Worm (Caenorhabditis elegans) whole organism, L1 larva: ENCODE measurements around the gene nhr-253.

Experiments
- Y116A8C.19 ChIP-seq: sonication (generic microtip); optimal IDR thresholded peaks from 2 replicates; lab custom pipeline; 2016; ENCODE audit warnings: missing compliant biosample characterization, missing genetic modification characterization, borderline replicate concordance
- alr-1 ChIP-seq: fragments of 200-800 bp; sonication (Bioruptor generic); optimal IDR thresholded peaks from 2 replicates; lab custom pipeline; 2018; ENCODE audit warnings: borderline replicate concordance, mild to moderate bottlenecking, missing genetic modification characterization, missing compliant biosample characterization
- aly-2 ChIP-seq: fragments of 150-350 bp; optimal IDR thresholded peaks from 2 replicates; lab custom pipeline; 2014; ENCODE audit warnings: missing biosample characterization, missing genetic modification characterization
- ceh-8 ChIP-seq: fragments of 200-800 bp; sonication (Bioruptor generic); optimal IDR thresholded peaks from 2 replicates; lab custom pipeline; 2018; ENCODE audit warnings: mild to moderate bottlenecking, missing genetic modification characterization, moderate library complexity, missing compliant biosample characterization
- lin-39 ChIP-seq: fragments of 150-350 bp; optimal IDR thresholded peaks from 2 replicates; lab custom pipeline; 2014; ENCODE audit warnings: missing biosample characterization, missing genetic modification reagents, missing genetic modification characterization
- lsy-2 ChIP-seq, 2 experiments: fragments of 150-350 bp; optimal IDR thresholded peaks; 2 replicates each; lab custom pipeline; 2014; ENCODE audit warnings: missing biosample characterization in 2 of 2, missing genetic modification characterization in 2 of 2
- nhr-47 ChIP-seq: sonication (generic microtip); optimal IDR thresholded peaks from 2 replicates; lab custom pipeline; 2016; ENCODE audit warnings: mild to moderate bottlenecking, missing genetic modification characterization, moderate library complexity, missing compliant biosample characterization
- nhr-71 ChIP-seq: sonication (generic microtip); optimal IDR thresholded peaks from 2 replicates; lab custom pipeline; 2016; ENCODE audit warnings: mild to moderate bottlenecking, missing genetic modification characterization, moderate library complexity, missing compliant biosample characterization
- sox-4 ChIP-seq: sonication (generic microtip); optimal IDR thresholded peaks from 2 replicates; lab custom pipeline; 2016; ENCODE audit warnings: missing genetic modification characterization, missing compliant biosample characterization
- unc-62 ChIP-seq: fragments of 150-350 bp; optimal IDR thresholded peaks from 2 replicates; lab custom pipeline; 2014; ENCODE audit warnings: missing biosample characterization, missing genetic modification reagents, missing genetic modification characterization
- unc-86 ChIP-seq: sonication (generic microtip); optimal IDR thresholded peaks from 2 replicates; lab custom pipeline; 2016; ENCODE audit warnings: missing genetic modification characterization, missing compliant biosample characterization
- zag-1 ChIP-seq: fragments of 150-350 bp; optimal IDR thresholded peaks from 2 replicates; lab custom pipeline; 2014; ENCODE audit warnings: missing biosample characterization, missing genetic modification characterization
- ztf-11 ChIP-seq, 2 experiments: sonication (generic microtip); optimal IDR thresholded peaks; 2 replicates each; lab custom pipeline; 2016 to 2017; ENCODE audit warnings: missing genetic modification characterization in 2 of 2, missing biosample characterization in 1 of 2, missing compliant biosample characterization in 1 of 2
- ztf-4 ChIP-seq: fragments of 150-350 bp; optimal IDR thresholded peaks from 2 replicates; lab custom pipeline; 2014; ENCODE audit warnings: missing biosample characterization, missing genetic modification characterization

DNA sequence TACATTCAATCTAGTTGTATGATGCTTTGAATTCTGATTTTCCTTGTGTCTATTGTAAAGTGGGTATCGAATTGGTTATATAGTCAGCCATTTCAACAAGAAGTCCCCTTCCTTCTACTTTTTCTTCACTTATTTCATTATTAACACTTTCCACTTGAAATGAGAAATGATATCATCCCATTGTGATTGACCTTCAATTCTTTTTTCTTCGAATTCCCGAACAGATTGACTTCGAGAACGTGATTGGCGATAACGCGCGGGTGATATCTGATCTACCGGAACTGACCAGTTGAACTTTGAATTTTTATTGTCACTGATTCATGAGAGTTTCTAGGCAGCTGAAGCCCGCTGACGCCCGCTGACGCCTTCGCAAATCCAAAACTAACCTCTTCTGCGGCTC is 18.2 kb upstream of the nhr-253 start:
- no peak for TF ChIP-seq lin-39 (tag; lab: Kevin White, UChicago)
- TF ChIP-seq sox-4 (tag; lab: Kevin White, UChicago) = no peak
- TF ChIP-seq alr-1 (tag; lab: Kevin White, UChicago) = no peak
- no peak for TF ChIP-seq nhr-47
- TF ChIP-seq nhr-71 (tag; lab: Kevin White, UChicago) = no peak
- no peak for TF ChIP-seq zag-1
- no peak for TF ChIP-seq ceh-8 (GFP tag; lab: Kevin White, UChicago)
- TF ChIP-seq unc-62 (GFP tag; lab: Kevin White, UChicago) = no peak
- no peak for TF ChIP-seq Y116A8C.19 (tag; lab: Kevin White, UChicago)
- no peak for TF ChIP-seq lsy-2 (tag; optimal IDR thresholded peaks at IDR 0.05; lab: Kevin White, UChicago)
- TF ChIP-seq ztf-4 (tag; lab: Kevin White, UChicago) = no peak
- TF ChIP-seq unc-86 (tag; lab: Kevin White, UChicago) = no peak
- no peak for TF ChIP-seq ztf-11 (tag; optimal IDR thresholded peaks at IDR 0.05; lab: Kevin White, UChicago)
- TF ChIP-seq aly-2 (tag; lab: Kevin White, UChicago) = no peak
